Fruit fly (Drosophila melanogaster) whole organism, embryonic: ENCODE measurements around the gene Gr61a.

Source experiments
- Antp ChIP-seq: fragments of 200-800 bp; sonication (Bioruptor generic); optimal IDR thresholded peaks from 3 replicates; lab custom pipeline; 2016; ENCODE audit warnings: missing biosample characterization, missing genetic modification characterization
- CG10366 ChIP-seq: fragments of 200-800 bp; sonication (Bioruptor generic); IDR thresholded peaks from 2 replicates; pipeline ENCODE4 v1.3.6; 2022; ENCODE audit warnings: missing biosample characterization, missing genetic modification characterization
- CG10565 ChIP-seq: fragments of 200-800 bp; sonication (Bioruptor generic); optimal IDR thresholded peaks from 3 replicates; lab custom pipeline; 2016; ENCODE audit warnings: missing biosample characterization, mild to moderate bottlenecking, missing genetic modification characterization
- CG11093 ChIP-seq: fragments of 200-800 bp; sonication (Bioruptor generic); IDR thresholded peaks from 3 replicates; pipeline ENCODE4 v1.3.6; 2022; ENCODE audit warnings: missing biosample characterization, missing genetic modification characterization
- CG11695 ChIP-seq: fragments of 200-800 bp; sonication (Bioruptor generic); IDR thresholded peaks from 3 replicates; pipeline ENCODE4 v1.3.6; 2022; ENCODE audit warnings: missing biosample characterization, missing genetic modification characterization
- CG12659 ChIP-seq: fragments of 200-800 bp; sonication (Bioruptor generic); optimal IDR thresholded peaks from 3 replicates; lab custom pipeline; 2017; ENCODE audit warnings: mild to moderate bottlenecking, missing biosample characterization, missing genetic modification reagents, missing genetic modification characterization
- CG13287 ChIP-seq: fragments of 200-800 bp; sonication (Bioruptor generic); IDR thresholded peaks from 2 replicates; pipeline ENCODE4 v1.3.6; 2022; ENCODE audit warnings: missing biosample characterization, missing genetic modification characterization; ENCODE audit not compliant: partially characterized antibody
- CG14050 ChIP-seq: fragments of 200-800 bp; sonication (Bioruptor generic); IDR thresholded peaks from 3 replicates; pipeline ENCODE4 v1.3.6; 2022; ENCODE audit warnings: missing biosample characterization, missing genetic modification characterization
- CG1602 ChIP-seq: fragments of 200-800 bp; sonication (Bioruptor generic); optimal IDR thresholded peaks from 3 replicates; lab custom pipeline; 2016; ENCODE audit warnings: missing biosample characterization, missing genetic modification characterization
- CG16815 ChIP-seq: fragments of 200-800 bp; sonication (Bioruptor generic); optimal IDR thresholded peaks from 3 replicates; lab custom pipeline; 2017; ENCODE audit warnings: missing biosample characterization, mild to moderate bottlenecking, missing genetic modification characterization
- CG17361 ChIP-seq: fragments of 200-800 bp; sonication (Bioruptor generic); IDR thresholded peaks from 3 replicates; pipeline ENCODE4 v1.3.6; 2022; ENCODE audit warnings: missing biosample characterization, missing genetic modification characterization
- CG18262 ChIP-seq: fragments of 200-800 bp; optimal IDR thresholded peaks from 3 replicates; lab custom pipeline; 2019; ENCODE audit warnings: missing biosample characterization, mild to moderate bottlenecking, missing genetic modification characterization, moderate library complexity
- CG2678 ChIP-seq: fragments of 200-800 bp; sonication (Bioruptor generic); optimal IDR thresholded peaks from 3 replicates; lab custom pipeline; 2019; ENCODE audit warnings: missing biosample characterization, mild to moderate bottlenecking, missing genetic modification characterization, moderate library complexity
- CG30020 ChIP-seq: fragments of 200-800 bp; optimal IDR thresholded peaks from 2 replicates; lab custom pipeline; 2019; ENCODE audit warnings: missing biosample characterization, mild to moderate bottlenecking, missing genetic modification characterization, moderate library complexity
- CG31224 ChIP-seq: fragments of 200-800 bp; sonication (Bioruptor generic); IDR thresholded peaks from 2 replicates; pipeline ENCODE4 v1.3.6; 2022; ENCODE audit warnings: missing biosample characterization, missing genetic modification characterization
- CG32772 ChIP-seq: fragments of 200-800 bp; sonication (Bioruptor generic); IDR thresholded peaks from 2 replicates; pipeline ENCODE4 v1.3.6; 2022; ENCODE audit warnings: missing biosample characterization, missing genetic modification characterization
- CG33557 ChIP-seq: fragments of 200-800 bp; sonication (Bioruptor generic); optimal IDR thresholded peaks from 2 replicates; lab custom pipeline; 2019; ENCODE audit warnings: missing biosample characterization, mild to moderate bottlenecking, missing genetic modification characterization, moderate library complexity
- CG34376 ChIP-seq: fragments of 200-800 bp; sonication (Bioruptor generic); optimal IDR thresholded peaks from 2 replicates; lab custom pipeline; 2018; ENCODE audit warnings: missing biosample characterization, mild to moderate bottlenecking, missing genetic modification characterization
- CG3847 ChIP-seq: fragments of 200-800 bp; sonication (Bioruptor generic); IDR thresholded peaks from 2 replicates; pipeline ENCODE4 v1.3.6; 2022; ENCODE audit warnings: missing biosample characterization, missing genetic modification characterization
- CG4854 ChIP-seq: fragments of 200-800 bp; sonication (Bioruptor generic); optimal IDR thresholded peaks from 2 replicates; lab custom pipeline; 2016; ENCODE audit warnings: missing biosample characterization, missing genetic modification characterization, inconsistent platforms
- CG6683 ChIP-seq: fragments of 200-800 bp; sonication (Bioruptor generic); optimal IDR thresholded peaks from 2 replicates; lab custom pipeline; 2017; ENCODE audit warnings: missing biosample characterization, mild to moderate bottlenecking, missing genetic modification characterization, missing genetic modification reagents
- CG9215 ChIP-seq: fragments of 200-800 bp; sonication (Bioruptor generic); IDR thresholded peaks from 2 replicates; pipeline ENCODE4 v1.3.6; 2022; ENCODE audit warnings: missing biosample characterization, missing genetic modification characterization
- Camta ChIP-seq: fragments of 200-800 bp; sonication (Bioruptor generic); optimal IDR thresholded peaks from 2 replicates; lab custom pipeline; 2016; ENCODE audit warnings: missing biosample characterization, missing genetic modification characterization
- D19B ChIP-seq: fragments of 200-800 bp; sonication (Bioruptor generic); optimal IDR thresholded peaks from 2 replicates; lab custom pipeline; 2017; ENCODE audit warnings: missing biosample characterization, mild to moderate bottlenecking, missing genetic modification characterization
- Dref ChIP-seq: fragments of 200-800 bp; sonication (Bioruptor generic); IDR thresholded peaks from 2 replicates; pipeline ENCODE4 v1.3.6; 2022; ENCODE audit warnings: missing biosample characterization, missing genetic modification characterization
- E2f2 ChIP-seq: fragments of 200-800 bp; sonication (Bioruptor generic); IDR thresholded peaks from 2 replicates; pipeline ENCODE4 v1.3.6; 2022; ENCODE audit warnings: missing biosample characterization, missing genetic modification characterization
- Ets65A ChIP-seq: fragments of 200-800 bp; sonication (Bioruptor generic); peaks from one replicate; lab custom pipeline; 2016; ENCODE audit warnings: missing biosample characterization, missing genetic modification characterization
- Ets97D ChIP-seq: fragments of 200-800 bp; sonication (Bioruptor generic); optimal IDR thresholded peaks from 3 replicates; lab custom pipeline; 2016; ENCODE audit warnings: missing biosample characterization, missing genetic modification characterization
- HLH3B ChIP-seq: fragments of 200-800 bp; sonication (Bioruptor generic); IDR thresholded peaks from 2 replicates; pipeline ENCODE4 v1.3.6; 2022; ENCODE audit warnings: missing biosample characterization, missing genetic modification characterization
- Kr ChIP-seq: fragments of 200-800 bp; sonication (Bioruptor generic); optimal IDR thresholded peaks from 2 replicates; lab custom pipeline; 2017; ENCODE audit warnings: missing biosample characterization, mild to moderate bottlenecking, missing genetic modification characterization
- Lim3 ChIP-seq: fragments of 200-800 bp; sonication (Bioruptor generic); IDR thresholded peaks from 2 replicates; pipeline ENCODE4 v1.3.6; 2022; ENCODE audit warnings: missing biosample characterization, missing genetic modification characterization
- MTF-1 ChIP-seq: fragments of 200-800 bp; sonication (Bioruptor generic); optimal IDR thresholded peaks from 2 replicates; lab custom pipeline; 2018; ENCODE audit warnings: missing biosample characterization, mild to moderate bottlenecking, missing genetic modification characterization, borderline replicate concordance
- Sox102F ChIP-seq: fragments of 200-800 bp; sonication (Bioruptor generic); optimal IDR thresholded peaks from 2 replicates; lab custom pipeline; 2018; ENCODE audit warnings: missing biosample characterization, mild to moderate bottlenecking, missing genetic modification characterization, moderate library complexity
- chinmo ChIP-seq: fragments of 200-800 bp; sonication (Bioruptor generic); IDR thresholded peaks from 4 replicates; pipeline ENCODE4 v1.3.6; 2022; ENCODE audit warnings: missing biosample characterization, missing genetic modification characterization; ENCODE audit not compliant: partially characterized antibody
- chm ChIP-seq: fragments of 200-800 bp; sonication (Bioruptor generic); IDR thresholded peaks from 2 replicates; pipeline ENCODE4 v1.3.6; 2022; ENCODE audit warnings: missing biosample characterization, missing genetic modification characterization
- ci ChIP-seq: fragments of 200-800 bp; sonication (Bioruptor generic); IDR thresholded peaks from 3 replicates; pipeline ENCODE4 v1.3.6; 2022; ENCODE audit warnings: missing biosample characterization, missing genetic modification characterization
- crc ChIP-seq: fragments of 200-800 bp; sonication (Bioruptor generic); optimal IDR thresholded peaks from 2 replicates; lab custom pipeline; 2016; ENCODE audit warnings: missing biosample characterization, missing genetic modification characterization
- dmrt11E ChIP-seq: fragments of 200-800 bp; sonication (Bioruptor generic); optimal IDR thresholded peaks from 3 replicates; lab custom pipeline; 2018; ENCODE audit warnings: missing biosample characterization, mild to moderate bottlenecking, missing genetic modification characterization, moderate library complexity
- ham ChIP-seq: fragments of 200-800 bp; sonication (Bioruptor generic); IDR thresholded peaks from 2 replicates; pipeline ENCODE4 v1.3.6; 2022; ENCODE audit warnings: missing biosample characterization, missing genetic modification characterization
- lov ChIP-seq, 2 experiments: fragments of 200-800 bp in 1 of 2; fragments of >200 bp in 1 of 2; sonication (Bioruptor generic) in 1 of 2; IDR thresholded peaks in 1 of 2; optimal IDR thresholded peaks in 1 of 2; 2 replicates in 1 of 2; 3 replicates in 1 of 2; pipeline versions ENCODE4 v1.3.6 to Lab custom; 2017 to 2022; ENCODE audit warnings: missing biosample characterization in 1 of 2, missing genetic modification characterization in 1 of 2
- nmo ChIP-seq: fragments of 200-800 bp; sonication (Bioruptor generic); optimal IDR thresholded peaks from 2 replicates; lab custom pipeline; 2018; ENCODE audit warnings: missing biosample characterization, mild to moderate bottlenecking, missing genetic modification characterization, moderate library complexity
- nom ChIP-seq: fragments of 200-800 bp; sonication (Bioruptor generic); optimal IDR thresholded peaks from 2 replicates; lab custom pipeline; 2017; ENCODE audit warnings: missing biosample characterization, missing genetic modification characterization, mild to moderate bottlenecking, moderate library complexity, missing genetic modification reagents
- pros ChIP-seq: fragments of 200-800 bp; sonication (Bioruptor generic); optimal IDR thresholded peaks from 3 replicates; lab custom pipeline; 2019; ENCODE audit warnings: missing biosample characterization, mild to moderate bottlenecking, missing genetic modification characterization, moderate library complexity
- sens-2 ChIP-seq: fragments of 200-800 bp; sonication (Bioruptor generic); IDR thresholded peaks from 2 replicates; pipeline ENCODE4 v1.3.6; 2022; ENCODE audit warnings: missing biosample characterization, missing genetic modification characterization
- ssp ChIP-seq: fragments of 200-800 bp; sonication (Bioruptor generic); IDR thresholded peaks from 2 replicates; pipeline ENCODE4 v1.3.6; 2022; ENCODE audit warnings: missing biosample characterization, missing genetic modification characterization
- tap ChIP-seq: fragments of 200-800 bp; optimal IDR thresholded peaks from 3 replicates; lab custom pipeline; 2019; ENCODE audit warnings: missing biosample characterization, mild to moderate bottlenecking, missing genetic modification characterization, moderate library complexity
- wor ChIP-seq: fragments of 200-800 bp; sonication (Bioruptor generic); IDR thresholded peaks from 2 replicates; pipeline ENCODE4 v1.3.6; 2022; ENCODE audit warnings: missing biosample characterization, missing genetic modification characterization
- yki ChIP-seq: fragments of >200 bp; optimal IDR thresholded peaks from 3 replicates; lab custom pipeline; 2018

The Gr61a gene

DNA sequence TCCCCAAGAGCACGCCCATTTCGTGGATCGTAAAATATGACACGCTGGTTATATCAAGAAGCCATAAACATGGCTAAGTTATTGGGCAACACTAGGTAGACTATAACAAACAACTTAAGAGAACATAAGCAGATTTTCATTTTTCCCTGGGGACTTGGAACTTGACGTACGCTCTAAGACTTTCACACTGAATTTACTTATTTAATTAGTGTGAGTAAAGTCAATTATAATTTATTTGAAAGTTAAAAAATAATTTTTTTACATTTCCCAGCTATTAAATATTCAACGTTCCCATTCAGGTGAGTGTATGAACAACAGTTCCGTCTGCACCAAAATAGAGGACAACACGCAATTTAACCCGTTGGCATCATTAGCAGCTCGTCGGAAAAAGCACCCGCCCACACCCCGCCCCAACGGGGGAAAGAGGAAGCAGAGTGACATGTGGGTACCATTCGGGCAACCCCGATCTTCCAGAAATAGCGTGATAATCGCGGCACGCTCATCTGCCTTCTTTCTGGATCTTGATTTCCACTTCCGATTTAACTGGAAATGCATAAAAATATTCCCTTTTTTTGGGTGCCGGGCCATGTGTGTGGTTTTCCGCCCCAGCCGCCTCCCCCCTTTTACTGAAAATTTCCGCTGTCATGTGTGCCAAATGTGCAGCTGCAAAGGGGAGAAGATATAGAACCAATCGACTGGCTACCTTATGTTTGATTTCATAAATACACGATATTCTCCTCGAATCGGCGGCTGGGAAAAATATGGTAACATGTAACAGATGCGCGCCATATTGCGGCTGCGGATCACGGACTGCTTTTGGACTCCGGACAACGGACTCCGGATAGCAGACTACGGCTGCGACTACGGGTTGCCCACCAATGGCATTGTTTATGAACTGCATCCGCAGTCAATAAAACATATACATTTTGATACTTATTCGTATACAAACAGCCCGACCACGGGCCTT lies 25.7 kb upstream of the Gr61a start (continued):
- TF ChIP-seq CG33557 (GFP tag; lab: Kevin White, UChicago) (no peak), ci (GFP tag; lab: Robert Waterston, UW) (peak; percentile 66; the same call in 2 of the 3 replicates), CG30020 (tag; lab: Kevin White, UChicago) (no peak), nom (GFP tag; lab: Kevin White, UChicago) (no peak), CG13287 (no peak), sens-2 (GFP tag; lab: Robert Waterston, UW) (0 out of 2 replicates have a peak, but pooled peaks have one; percentile 17), CG4854 (no peak), CG11093 (GFP tag; lab: Robert Waterston, UW) (peak; percentile 48; the same call in 1 of the 3 replicates), CG11695 (GFP tag; lab: Robert Waterston, UW) (peak; percentile 39; the same call in 1 of the 3 replicates), CG10565 (GFP tag; lab: Kevin White, UChicago) (no peak), Lim3 (GFP tag; lab: Robert Waterston, UW) (no peak), Kr (GFP tag; lab: Kevin White, UChicago) (no peak), CG14050 (GFP tag; lab: Robert Waterston, UW) (peak; percentile 65), CG6683 (GFP tag; lab: Kevin White, UChicago) (no peak), Antp (GFP tag; lab: Kevin White, UChicago) (no peak), CG9215 (GFP tag; lab: Robert Waterston, UW) (peak; percentile 45; the same call in 1 of the 2 replicates), E2f2 (GFP tag; lab: Robert Waterston, UW) (peak; percentile 34; the same call in 1 of the 2 replicates), ham (GFP tag; lab: Robert Waterston, UW) (no peak), CG18262 (peak; percentile 44), CG17361 (GFP tag; lab: Robert Waterston, UW) (no peak), CG3847 (GFP tag; lab: Robert Waterston, UW) (peak; percentile 56), pros (no peak), lov (optimal IDR thresholded peaks at IDR 0.05; lab: Kevin White, UChicago) (no peak), lov (GFP tag; IDR thresholded peaks at IDR 0.05; lab: Robert Waterston, UW) (peak; percentile 47; the same call in 1 of the 3 replicates), chm (no peak), crc (GFP tag; lab: Kevin White, UChicago) (no peak), tap (tag; lab: Kevin White, UChicago) (peak; percentile 38), CG34376 (GFP tag; lab: Kevin White, UChicago) (no peak), wor (GFP tag; lab: Robert Waterston, UW) (peak; percentile 40), Sox102F (GFP tag; lab: Kevin White, UChicago) (peak; percentile 64), ssp (GFP tag; lab: Robert Waterston, UW) (no peak), CG10366 (GFP tag; lab: Robert Waterston, UW) (peak; percentile 68), CG32772 (peak; percentile 72), dmrt11E (no peak), Ets65A (GFP tag; lab: Kevin White, UChicago) (no peak), CG12659 (GFP tag; lab: Kevin White, UChicago) (peak; percentile 24), CG1602 (GFP tag; lab: Kevin White, UChicago) (no peak), Ets97D (GFP tag; lab: Kevin White, UChicago) (no peak), CG31224 (GFP tag; lab: Robert Waterston, UW) (peak; percentile 33; the same call in 1 of the 2 replicates), Camta (GFP tag; lab: Kevin White, UChicago) (no peak), CG16815 (GFP tag; lab: Kevin White, UChicago) (no peak), yki (no peak), CG2678 (tag; lab: Kevin White, UChicago) (peak; percentile 57), chinmo (0 out of 4 replicates have a peak, but pooled peaks have one; percentile 49), Dref (GFP tag; lab: Robert Waterston, UW) (no peak), MTF-1 (GFP tag; lab: Kevin White, UChicago) (peak; percentile 5), D19B (GFP tag; lab: Kevin White, UChicago) (peak; percentile 1), HLH3B (GFP tag; lab: Robert Waterston, UW) (peak; percentile 53; the same call in 1 of the 2 replicates), nmo (GFP tag; lab: Kevin White, UChicago) (peak; percentile 40)
